Fruit fly (Drosophila melanogaster) whole organism, embryonic: ENCODE results near the gene Vm26Ac.

ENCODE experiments used
- Awh ChIP-seq: fragments of 200-800 bp; sonication (Bioruptor generic); IDR thresholded peaks from 2 replicates; pipeline ENCODE4, ENCODE4 v1.3.6; 2022; ENCODE audit warnings: missing biosample characterization, missing genetic modification characterization
- CG10147 ChIP-seq: fragments of 200-800 bp; sonication (Bioruptor generic); optimal IDR thresholded peaks from 2 replicates; lab custom pipeline; 2019; ENCODE audit warnings: missing biosample characterization, mild to moderate bottlenecking, missing genetic modification characterization, moderate library complexity
- CG10209 ChIP-seq: fragments of 200-800 bp; sonication (Bioruptor generic); optimal IDR thresholded peaks from 3 replicates; lab custom pipeline; 2017; ENCODE audit warnings: missing biosample characterization, mild to moderate bottlenecking, missing genetic modification characterization, missing genetic modification reagents
- CG1024 ChIP-seq: fragments of 200-800 bp; sonication (Bioruptor generic); IDR thresholded peaks from 2 replicates; pipeline ENCODE4 v1.3.6; 2022; ENCODE audit warnings: missing biosample characterization, missing genetic modification characterization
- CG14710 ChIP-seq: fragments of 200-800 bp; sonication (Bioruptor generic); optimal IDR thresholded peaks from 3 replicates; lab custom pipeline; 2019; ENCODE audit warnings: missing biosample characterization, mild to moderate bottlenecking, missing genetic modification characterization, moderate library complexity
- CG14965 ChIP-seq: fragments of 200-800 bp; sonication (Bioruptor generic); optimal IDR thresholded peaks from 2 replicates; lab custom pipeline; 2016; ENCODE audit warnings: missing biosample characterization, missing genetic modification characterization, borderline replicate concordance
- CG15269 ChIP-seq: fragments of 200-800 bp; sonication (Bioruptor generic); optimal IDR thresholded peaks from 2 replicates; lab custom pipeline; 2018; ENCODE audit warnings: missing biosample characterization, mild to moderate bottlenecking, missing genetic modification characterization, moderate library complexity
- CG2202 ChIP-seq: fragments of 200-800 bp; sonication (Bioruptor generic); optimal IDR thresholded peaks from 2 replicates; lab custom pipeline; 2018; ENCODE audit warnings: missing biosample characterization, mild to moderate bottlenecking, missing genetic modification characterization
- CG2875 ChIP-seq: fragments of 200-800 bp; sonication (Bioruptor generic); optimal IDR thresholded peaks from 2 replicates; lab custom pipeline; 2017; ENCODE audit warnings: missing biosample characterization, mild to moderate bottlenecking, missing genetic modification characterization, missing genetic modification reagents
- CG30431 ChIP-seq: fragments of 200-800 bp; sonication (Bioruptor generic); optimal IDR thresholded peaks from 2 replicates; lab custom pipeline; 2017; ENCODE audit warnings: missing biosample characterization, missing genetic modification characterization
- CG3847 ChIP-seq: fragments of 200-800 bp; sonication (Bioruptor generic); IDR thresholded peaks from 2 replicates; pipeline ENCODE4 v1.3.6; 2022; ENCODE audit warnings: missing biosample characterization, missing genetic modification characterization
- CG4328 ChIP-seq: fragments of 200-800 bp; sonication (Bioruptor generic); optimal IDR thresholded peaks from 3 replicates; lab custom pipeline; 2017; ENCODE audit warnings: missing biosample characterization, missing genetic modification reagents, missing genetic modification characterization
- CG43689 ChIP-seq: fragments of 200-800 bp; sonication (Bioruptor generic); IDR thresholded peaks from 2 replicates; pipeline ENCODE4 v1.3.6; 2022; ENCODE audit warnings: missing biosample characterization, missing genetic modification characterization
- CG4424 ChIP-seq: fragments of 200-800 bp; sonication (Bioruptor generic); optimal IDR thresholded peaks from 3 replicates; lab custom pipeline; 2016; ENCODE audit warnings: missing biosample characterization, missing genetic modification characterization
- CG4707 ChIP-seq: fragments of 200-800 bp; sonication (Bioruptor generic); optimal IDR thresholded peaks from 2 replicates; lab custom pipeline; 2018; ENCODE audit warnings: missing biosample characterization, mild to moderate bottlenecking, missing genetic modification characterization, moderate library complexity
- CG7271 ChIP-seq: fragments of 200-800 bp; sonication (Bioruptor generic); optimal IDR thresholded peaks from 2 replicates; lab custom pipeline; 2018; ENCODE audit warnings: missing biosample characterization, mild to moderate bottlenecking, missing genetic modification characterization, moderate library complexity
- CG7556 ChIP-seq: fragments of 200-800 bp; sonication (Bioruptor generic); optimal IDR thresholded peaks from 2 replicates; lab custom pipeline; 2017; ENCODE audit warnings: missing biosample characterization, mild to moderate bottlenecking, missing genetic modification characterization
- CG7839 ChIP-seq: fragments of 200-800 bp; sonication (Bioruptor generic); optimal IDR thresholded peaks from 3 replicates; lab custom pipeline; 2018; ENCODE audit warnings: missing biosample characterization, mild to moderate bottlenecking, missing genetic modification characterization, moderate library complexity
- CG8765 ChIP-seq: fragments of 200-800 bp; sonication (Bioruptor generic); IDR thresholded peaks from 2 replicates; pipeline ENCODE4 v1.3.6; 2022; ENCODE audit warnings: missing biosample characterization, missing genetic modification characterization
- CG9817 ChIP-seq: fragments of 200-800 bp; sonication (Bioruptor generic); optimal IDR thresholded peaks from 2 replicates; lab custom pipeline; 2018; ENCODE audit warnings: missing biosample characterization, mild to moderate bottlenecking, missing genetic modification characterization, moderate library complexity
- CTCF ChIP-seq: fragments of 200-800 bp; sonication (Bioruptor generic); optimal IDR thresholded peaks from 2 replicates; lab custom pipeline; 2017; ENCODE audit warnings: missing biosample characterization, mild to moderate bottlenecking, missing genetic modification characterization, moderate library complexity
- D ChIP-seq, 2 experiments: fragments of 200-800 bp in 1 of 2; fragments of >200 bp in 1 of 2; sonication (Bioruptor generic) in 1 of 2; optimal IDR thresholded peaks; 2 replicates in 1 of 2; 3 replicates in 1 of 2; lab custom pipeline; 2017; ENCODE audit warnings: mild to moderate bottlenecking in 1 of 2, missing biosample characterization in 1 of 2, missing genetic modification characterization in 1 of 2, missing genetic modification reagents in 1 of 2
- D19B ChIP-seq: fragments of 200-800 bp; sonication (Bioruptor generic); optimal IDR thresholded peaks from 2 replicates; lab custom pipeline; 2017; ENCODE audit warnings: missing biosample characterization, mild to moderate bottlenecking, missing genetic modification characterization
- Doc2 ChIP-seq: fragments of 200-800 bp; sonication (Bioruptor generic); IDR thresholded peaks from 2 replicates; pipeline ENCODE4 v1.3.6; 2022; ENCODE audit warnings: missing biosample characterization, missing genetic modification characterization
- Doc3 ChIP-seq: fragments of 200-800 bp; sonication (Bioruptor generic); IDR thresholded peaks from 3 replicates; pipeline ENCODE4 v1.3.6; 2022; ENCODE audit warnings: missing biosample characterization, missing genetic modification characterization; ENCODE audit not compliant: partially characterized antibody
- ERR ChIP-seq: fragments of 200-800 bp; sonication (Bioruptor generic); optimal IDR thresholded peaks from 2 replicates; lab custom pipeline; 2016; ENCODE audit warnings: missing biosample characterization, missing genetic modification characterization
- Gsc ChIP-seq: fragments of 200-800 bp; sonication (Bioruptor generic); IDR thresholded peaks from 2 replicates; pipeline ENCODE4 v1.3.6; 2022; ENCODE audit warnings: missing biosample characterization, missing genetic modification characterization
- HLH3B ChIP-seq: fragments of 200-800 bp; sonication (Bioruptor generic); IDR thresholded peaks from 2 replicates; pipeline ENCODE4 v1.3.6; 2022; ENCODE audit warnings: missing biosample characterization, missing genetic modification characterization
- HLH54F ChIP-seq: fragments of 200-800 bp; sonication (Bioruptor generic); optimal IDR thresholded peaks from 3 replicates; lab custom pipeline; 2016; ENCODE audit warnings: missing biosample characterization, missing genetic modification characterization
- NFAT ChIP-seq: fragments of 200-800 bp; sonication (Bioruptor generic); IDR thresholded peaks from 2 replicates; pipeline ENCODE4 v1.3.6; 2022; ENCODE audit warnings: missing biosample characterization, missing genetic modification characterization
- Neu2 ChIP-seq: fragments of 200-800 bp; sonication (Bioruptor generic); optimal IDR thresholded peaks from 3 replicates; lab custom pipeline; 2016; ENCODE audit warnings: missing biosample characterization, missing genetic modification characterization, borderline replicate concordance
- Rx ChIP-seq: fragments of 200-800 bp; sonication (Bioruptor generic); IDR thresholded peaks from 2 replicates; pipeline ENCODE4 v1.3.6; 2022; ENCODE audit warnings: missing biosample characterization, missing genetic modification characterization
- Spps ChIP-seq: fragments of 200-800 bp; sonication (Bioruptor generic); optimal IDR thresholded peaks from 2 replicates; lab custom pipeline; 2018; ENCODE audit warnings: missing biosample characterization, mild to moderate bottlenecking, missing genetic modification characterization
- TFAM ChIP-seq: fragments of 200-800 bp; sonication (Bioruptor generic); optimal IDR thresholded peaks from 2 replicates; lab custom pipeline; 2017; ENCODE audit warnings: missing biosample characterization, missing genetic modification characterization, inconsistent platforms
- az2 ChIP-seq: fragments of 200-800 bp; sonication (Bioruptor generic); optimal IDR thresholded peaks from 3 replicates; lab custom pipeline; 2016; ENCODE audit warnings: missing biosample characterization, missing genetic modification characterization
- ewg ChIP-seq: fragments of 200-800 bp; sonication (Bioruptor generic); optimal IDR thresholded peaks from 3 replicates; lab custom pipeline; 2017; ENCODE audit warnings: mild to moderate bottlenecking, missing biosample characterization, missing genetic modification reagents, missing genetic modification characterization
- eyg ChIP-seq: fragments of 200-800 bp; sonication (Bioruptor generic); optimal IDR thresholded peaks from 3 replicates; lab custom pipeline; 2016; ENCODE audit warnings: missing biosample characterization, missing genetic modification characterization
- fd64A ChIP-seq: fragments of 200-800 bp; sonication (Bioruptor generic); optimal IDR thresholded peaks from 3 replicates; lab custom pipeline; 2018; ENCODE audit warnings: missing biosample characterization, mild to moderate bottlenecking, missing genetic modification characterization
- gfzf ChIP-seq: fragments of 200-800 bp; sonication (Bioruptor generic); optimal IDR thresholded peaks from 2 replicates; lab custom pipeline; 2016; ENCODE audit warnings: missing biosample characterization, mild to moderate bottlenecking, missing genetic modification characterization, moderate library complexity
- grn ChIP-seq: fragments of 200-800 bp; sonication (Bioruptor generic); optimal IDR thresholded peaks from 3 replicates; lab custom pipeline; 2017; ENCODE audit warnings: missing biosample characterization, missing genetic modification characterization
- gsb ChIP-seq: fragments of 200-800 bp; sonication (Bioruptor generic); IDR thresholded peaks from 2 replicates; pipeline ENCODE4 v1.3.6; 2022; ENCODE audit warnings: missing biosample characterization, missing genetic modification characterization
- inv ChIP-seq: fragments of 200-800 bp; sonication (Bioruptor generic); IDR thresholded peaks from 2 replicates; pipeline ENCODE4 v1.3.6; 2022; ENCODE audit warnings: missing biosample characterization, missing genetic modification characterization; ENCODE audit not compliant: partially characterized antibody
- kay ChIP-seq: fragments of 200-800 bp; sonication (Bioruptor generic); optimal IDR thresholded peaks from 2 replicates; lab custom pipeline; 2016; ENCODE audit warnings: missing biosample characterization, missing genetic modification characterization
- nerfin-1 ChIP-seq: fragments of 200-800 bp; sonication (Bioruptor generic); optimal IDR thresholded peaks from 3 replicates; lab custom pipeline; 2019; ENCODE audit warnings: missing biosample characterization, mild to moderate bottlenecking, missing genetic modification characterization, moderate library complexity
- onecut ChIP-seq: fragments of 200-800 bp; sonication (Bioruptor generic); IDR thresholded peaks from 2 replicates; pipeline ENCODE4 v1.3.6; 2022; ENCODE audit warnings: missing biosample characterization, missing genetic modification characterization
- run ChIP-seq: fragments of 200-800 bp; sonication (Bioruptor generic); optimal IDR thresholded peaks from 3 replicates; lab custom pipeline; 2018; ENCODE audit warnings: missing biosample characterization, mild to moderate bottlenecking, missing genetic modification characterization
- slbo ChIP-seq: fragments of 200-800 bp; sonication (Bioruptor generic); IDR thresholded peaks from 2 replicates; pipeline ENCODE4 v1.3.6; 2022; ENCODE audit warnings: missing biosample characterization, missing genetic modification characterization
- stwl ChIP-seq: fragments of 200-800 bp; sonication (Bioruptor generic); optimal IDR thresholded peaks from 3 replicates; lab custom pipeline; 2018; ENCODE audit warnings: missing biosample characterization, mild to moderate bottlenecking, missing genetic modification characterization, moderate library complexity
- tio ChIP-seq: fragments of 200-800 bp; sonication (Bioruptor generic); optimal IDR thresholded peaks from 2 replicates; lab custom pipeline; 2017; ENCODE audit warnings: missing biosample characterization, missing genetic modification characterization, inconsistent platforms
- trh ChIP-seq: fragments of 200-800 bp; sonication (Bioruptor generic); optimal IDR thresholded peaks from 2 replicates; lab custom pipeline; 2016; ENCODE audit warnings: missing biosample characterization, missing genetic modification characterization

Vm26Ac gene

DNA sequence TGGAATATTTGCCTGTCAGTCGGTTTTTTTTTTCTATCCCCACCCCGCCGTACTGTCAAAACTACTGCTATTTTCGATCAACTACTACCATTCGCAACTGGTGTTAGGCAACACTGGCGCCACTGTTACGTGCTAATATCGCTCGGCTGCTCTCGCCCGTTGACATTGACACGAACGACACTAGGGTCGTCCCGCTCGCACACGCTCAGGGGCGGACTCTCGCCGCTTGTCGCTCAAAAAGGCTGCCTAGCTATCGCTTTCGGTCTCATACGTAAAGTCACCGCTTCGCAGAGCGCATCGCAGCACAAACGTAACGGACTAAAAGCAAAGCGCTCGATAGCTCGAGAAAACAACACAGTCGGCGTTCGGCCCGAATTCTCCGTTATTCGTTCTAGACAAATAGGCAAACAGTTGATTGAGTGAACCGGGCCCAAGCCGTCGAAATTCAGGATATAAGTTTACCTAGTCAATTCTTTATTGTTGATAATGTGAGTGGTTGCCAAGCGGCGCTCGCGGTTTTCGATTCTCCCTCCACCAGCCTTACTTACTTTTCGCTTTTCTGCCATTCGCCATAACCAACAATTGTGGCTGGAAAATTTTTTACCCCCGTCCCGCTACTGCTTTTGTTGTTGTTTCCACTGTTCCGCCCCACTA lies 24.0 kb upstream of the Vm26Ac start (continued):
- TF ChIP-seq D (optimal IDR thresholded peaks at IDR 0.05; lab: Kevin White, UChicago) (no peak), D (GFP tag; optimal IDR thresholded peaks at IDR 0.05; lab: Kevin White, UChicago) (no peak), nerfin-1 (tag; lab: Kevin White, UChicago) (peak; percentile 44), CG1024 (GFP tag; lab: Robert Waterston, UW) (no peak), D19B (GFP tag; lab: Kevin White, UChicago) (no peak), tio (GFP tag; lab: Kevin White, UChicago) (no peak), inv (GFP tag; lab: Robert Waterston, UW) (no peak), kay (GFP tag; lab: Kevin White, UChicago) (peak; percentile 2), HLH54F (GFP tag; lab: Kevin White, UChicago) (peak; percentile 10), Neu2 (GFP tag; lab: Kevin White, UChicago) (no peak), Gsc (GFP tag; lab: Robert Waterston, UW) (no peak), CG7839 (peak; percentile 20), slbo (GFP tag; lab: Robert Waterston, UW) (no peak), az2 (GFP tag; lab: Kevin White, UChicago) (no peak), ERR (peak; percentile 53), gsb (no peak), trh (GFP tag; lab: Kevin White, UChicago) (no peak), CG2875 (GFP tag; lab: Kevin White, UChicago) (no peak), CG30431 (GFP tag; lab: Kevin White, UChicago) (no peak), fd64A (GFP tag; lab: Kevin White, UChicago) (peak; percentile 4), CG14965 (GFP tag; lab: Kevin White, UChicago) (no peak), CG7556 (GFP tag; lab: Kevin White, UChicago) (peak; percentile 12), Spps (tag; lab: Kevin White, UChicago) (no peak), CTCF (peak; percentile 35), CG3847 (GFP tag; lab: Robert Waterston, UW) (no peak), onecut (GFP tag; lab: Robert Waterston, UW) (peak; percentile 56), CG2202 (tag; lab: Kevin White, UChicago) (no peak), grn (GFP tag; lab: Kevin White, UChicago) (peak; percentile 36), NFAT (no peak), CG43689 (no peak), CG4707 (GFP tag; lab: Kevin White, UChicago) (peak; percentile 5), CG4424 (GFP tag; lab: Kevin White, UChicago) (peak; percentile 100), Doc3 (no peak), CG15269 (tag; lab: Kevin White, UChicago) (peak; percentile 38), HLH3B (no peak), CG8765 (no peak), TFAM (GFP tag; lab: Kevin White, UChicago) (no peak), run (tag; lab: Kevin White, UChicago) (no peak), Doc2 (GFP tag; lab: Robert Waterston, UW) (no peak), CG7271 (tag; lab: Kevin White, UChicago) (no peak), CG10147 (GFP tag; lab: Kevin White, UChicago) (no peak), stwl (tag; lab: Kevin White, UChicago) (peak; percentile 51), CG9817 (tag; lab: Kevin White, UChicago) (peak; percentile 38), eyg (GFP tag; lab: Kevin White, UChicago) (peak; percentile 49), Rx (GFP tag; lab: Robert Waterston, UW) (no peak), ewg (GFP tag; lab: Kevin White, UChicago) (peak; percentile 40), Awh (GFP tag; lab: Robert Waterston, UW) (no peak), CG14710 (tag; lab: Kevin White, UChicago) (peak; percentile 43), gfzf (GFP tag; lab: Kevin White, UChicago) (no peak), CG10209 (GFP tag; lab: Kevin White, UChicago) (peak; percentile 18), CG4328 (peak; percentile 60)
